Fruit fly (Drosophila melanogaster): Measurements from ENCODE around the gene CG18666.

Gene CG18666

DNA sequence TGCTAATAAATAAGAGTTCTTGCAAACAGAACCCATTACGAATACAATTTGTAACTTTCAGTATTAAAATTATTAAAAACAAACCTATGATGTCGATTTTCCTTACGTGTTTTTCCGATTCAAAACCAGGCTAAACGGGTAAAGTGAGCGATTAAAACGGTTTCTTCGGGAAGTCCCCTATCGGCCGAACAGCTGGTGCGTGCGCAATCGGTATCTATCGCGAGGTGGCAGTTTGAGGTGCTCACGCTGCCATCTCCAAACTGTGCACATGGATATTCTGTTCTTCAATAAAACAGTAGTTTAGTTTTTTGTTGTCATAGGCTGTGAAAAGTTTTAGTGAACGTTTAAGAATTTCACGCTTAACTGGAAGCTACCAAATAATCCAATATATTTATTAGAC, 45.4 kb upstream of the CG18666 start, which contains the start of gene TTLL4A (continued):
- no peak for TF ChIP-seq Lpt (GFP tag; optimal IDR thresholded peaks at IDR 0.05)
- no peak for TF ChIP-seq GATAe (GFP tag; conservative IDR thresholded peaks at IDR 0.05)
- TF ChIP-seq toy (GFP tag; IDR thresholded peaks at IDR 0.05), result no peak
- peak; percentile 99 for TF ChIP-seq CG13287 (GFP tag; IDR thresholded peaks at IDR 0.05; ENCODE audit: partially characterized antibody)
- TF ChIP-seq z (GFP tag; IDR thresholded peaks at IDR 0.05), result no peak
- TF ChIP-seq Dp (GFP tag; optimal IDR thresholded peaks at IDR 0.05), result peak; percentile 50
- TF ChIP-seq Atf-2 (GFP tag; optimal IDR thresholded peaks at IDR 0.05), result no peak
- TF ChIP-seq Ravus (GFP tag; IDR thresholded peaks at IDR 0.05), result no peak
- TF ChIP-seq run (tag; optimal IDR thresholded peaks at IDR 0.05), result no peak
- TF ChIP-seq eyg (GFP tag; optimal IDR thresholded peaks at IDR 0.05), result no peak
- TF ChIP-seq slou (GFP tag; optimal IDR thresholded peaks at IDR 0.05), result no peak
- no peak for TF ChIP-seq CG12104 (GFP tag; optimal IDR thresholded peaks at IDR 0.05)
- no peak for TF ChIP-seq CG6654 (GFP tag; optimal IDR thresholded peaks at IDR 0.05)
- peak; percentile 82 for TF ChIP-seq sens (GFP tag)
- TF ChIP-seq mirr (GFP tag; optimal IDR thresholded peaks at IDR 0.05), result no peak
- TF ChIP-seq Doc3 (GFP tag; IDR thresholded peaks at IDR 0.05; ENCODE audit: partially characterized antibody), result peak; percentile 97
- no peak for TF ChIP-seq CG4854 (GFP tag; optimal IDR thresholded peaks at IDR 0.05)
- TF ChIP-seq CG13624 (GFP tag; optimal IDR thresholded peaks at IDR 0.05), result peak; percentile 58
- no peak for TF ChIP-seq Nf-YB (GFP tag; optimal IDR thresholded peaks at IDR 0.05)
- no peak for TF ChIP-seq CG17359 (tag; optimal IDR thresholded peaks at IDR 0.05)
- no peak for TF ChIP-seq CG1024 (GFP tag; IDR thresholded peaks at IDR 0.05)
- no peak for TF ChIP-seq Nf-YC (tag; optimal IDR thresholded peaks at IDR 0.05)
- TF ChIP-seq eve (GFP tag; optimal IDR thresholded peaks at IDR 0.05), result no peak
- TF ChIP-seq CG31388 (GFP tag; optimal IDR thresholded peaks at IDR 0.05), result no peak
- TF ChIP-seq CG30431 (GFP tag; optimal IDR thresholded peaks at IDR 0.05), result no peak
- TF ChIP-seq Hr39 (optimal IDR thresholded peaks at IDR 0.05), result no peak
- TF ChIP-seq corto (GFP tag; optimal IDR thresholded peaks at IDR 0.05), result no peak
- TF ChIP-seq Sox100B (GFP tag; optimal IDR thresholded peaks at IDR 0.05), result no peak
- TF ChIP-seq al (GFP tag; IDR thresholded peaks at IDR 0.05), result no peak
- TF ChIP-seq stc (GFP tag; IDR thresholded peaks at IDR 0.05), result no peak
- TF ChIP-seq CG12299 (tag; optimal IDR thresholded peaks at IDR 0.05), result no peak
- no peak for TF ChIP-seq tll (GFP tag; optimal IDR thresholded peaks at IDR 0.05)
- peak; percentile 43 for TF ChIP-seq lilli (GFP tag; optimal IDR thresholded peaks at IDR 0.05)
- TF ChIP-seq tin (GFP tag; optimal IDR thresholded peaks at IDR 0.05), result peak; percentile 9
- TF ChIP-seq Fer2 (tag; optimal IDR thresholded peaks at IDR 0.05), result no peak
- TF ChIP-seq CG9609 (GFP tag; optimal IDR thresholded peaks at IDR 0.05), result no peak
- TF ChIP-seq slp2 (GFP tag; optimal IDR thresholded peaks at IDR 0.05), result no peak
- peak; percentile 46 for TF ChIP-seq zfh2 (GFP tag; optimal IDR thresholded peaks at IDR 0.05)
- TF ChIP-seq CG12236 (GFP tag; optimal IDR thresholded peaks at IDR 0.05), result no peak
- no peak for TF ChIP-seq CG7928 (GFP tag; optimal IDR thresholded peaks at IDR 0.05)
- TF ChIP-seq Blimp-1 (GFP tag; optimal IDR thresholded peaks at IDR 0.05), result no peak
- no peak for TF ChIP-seq ems (GFP tag; optimal IDR thresholded peaks at IDR 0.05)
- no peak for TF ChIP-seq HmgZ (tag; optimal IDR thresholded peaks at IDR 0.05)
- no peak for TF ChIP-seq CG4730 (GFP tag; IDR thresholded peaks at IDR 0.05)
- TF ChIP-seq oc (tag; optimal IDR thresholded peaks at IDR 0.05), result no peak
- no peak for TF ChIP-seq bcd (GFP tag; optimal IDR thresholded peaks at IDR 0.05)
- TF ChIP-seq CG33213 (GFP tag; optimal IDR thresholded peaks at IDR 0.05), result peak; percentile 42
- no peak for TF ChIP-seq CG32772 (GFP tag; IDR thresholded peaks at IDR 0.05)
- no peak for TF ChIP-seq sim (GFP tag; IDR thresholded peaks at IDR 0.05)
- TF ChIP-seq seq (GFP tag; IDR thresholded peaks at IDR 0.05), result no peak
- peak; percentile 85 for TF ChIP-seq Myb (GFP tag; optimal IDR thresholded peaks at IDR 0.05)
- TF ChIP-seq BEAF-32 (GFP tag; optimal IDR thresholded peaks at IDR 0.05), result peak; percentile 97
- TF ChIP-seq CG34422 (GFP tag; IDR thresholded peaks at IDR 0.05), result no peak

All from whole organism, embryonic.